Fruit fly (Drosophila melanogaster): ENCODE data around the gene PolA2.

Gene PolA2

DNA sequence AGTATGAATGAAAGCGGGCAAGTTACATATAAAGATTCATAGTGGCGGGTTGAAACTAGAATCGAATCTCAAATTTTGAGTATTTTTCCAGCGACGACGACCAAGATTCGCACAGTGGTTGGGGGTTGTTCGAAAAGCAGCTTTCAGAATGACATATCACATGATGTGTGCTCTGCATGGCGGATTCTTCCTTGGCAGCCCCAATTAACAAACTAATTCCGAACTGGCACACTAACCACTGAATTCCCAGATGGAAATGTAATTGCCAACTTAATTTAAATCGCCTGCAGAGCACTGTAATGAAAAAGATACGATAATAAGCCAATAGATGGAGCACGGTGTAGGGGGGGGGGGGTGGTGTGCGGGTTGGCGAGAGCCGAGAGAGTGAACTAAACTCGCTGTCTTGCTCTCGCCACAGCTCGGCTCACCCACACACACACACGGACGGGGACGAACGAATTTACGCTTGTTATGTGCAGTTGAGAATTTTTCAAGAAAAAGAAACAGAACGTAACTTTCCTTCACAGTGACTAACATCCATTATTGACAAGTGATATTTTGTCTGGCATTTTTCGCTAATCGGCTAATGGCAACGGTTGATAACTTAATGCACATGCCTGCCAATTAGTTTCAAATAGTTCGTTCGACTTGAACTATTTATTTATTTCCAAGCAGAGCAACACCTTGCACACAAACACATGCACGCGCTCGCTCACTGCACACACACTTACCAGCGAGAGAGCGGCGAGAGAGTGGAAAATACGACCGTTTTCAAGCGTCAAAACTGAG lies 42.3 kb downstream of the PolA2 start (continued):
- TF ChIP-seq CG10147 (GFP tag; optimal IDR thresholded peaks at IDR 0.05) (peak; percentile 89), CG4328 (GFP tag; optimal IDR thresholded peaks at IDR 0.05) (peak; percentile 68), CG1024 (GFP tag; IDR thresholded peaks at IDR 0.05) (peak; percentile 86), CG10979 (tag; optimal IDR thresholded peaks at IDR 0.05) (peak; percentile 91), CG4820 (GFP tag; optimal IDR thresholded peaks at IDR 0.05) (peak; percentile 90), Hr78 (GFP tag; optimal IDR thresholded peaks at IDR 0.05) (peak in 1 of 2 experiments; percentile 70), eyg (GFP tag; optimal IDR thresholded peaks at IDR 0.05) (peak; percentile 90), CG8478 (optimal IDR thresholded peaks at IDR 0.05) (peak; percentile 82), knrl (GFP tag; IDR thresholded peaks at IDR 0.05; ENCODE audit: partially characterized antibody) (peak; percentile 58; the same call in 2 of the 3 replicates), Six4 (GFP tag; optimal IDR thresholded peaks at IDR 0.05) (peak; percentile 92), CG2202 (tag; optimal IDR thresholded peaks at IDR 0.05) (peak; percentile 81), slp2 (GFP tag; optimal IDR thresholded peaks at IDR 0.05) (peak; percentile 92), exex (tag; optimal IDR thresholded peaks at IDR 0.05) (peak; percentile 86), phol (tag; optimal IDR thresholded peaks at IDR 0.05) (peak; percentile 91), zf30C (GFP tag; optimal IDR thresholded peaks at IDR 0.05) (no peak), ftz-f1 (GFP tag; optimal IDR thresholded peaks at IDR 0.05) (peak; percentile 43), fd3F (GFP tag; optimal IDR thresholded peaks at IDR 0.05) (peak; percentile 95), CG10565 (GFP tag; optimal IDR thresholded peaks at IDR 0.05) (peak; percentile 59), B-H1 (GFP tag; IDR thresholded peaks at IDR 0.05) (peak; percentile 95), CG6854 (GFP tag; optimal IDR thresholded peaks at IDR 0.05) (peak; percentile 90), emc (GFP tag; optimal IDR thresholded peaks at IDR 0.05) (peak; percentile 91), sens (GFP tag) (peak; percentile 98), Hmr (GFP tag; optimal IDR thresholded peaks at IDR 0.05) (peak; percentile 98), CG7963 (GFP tag; IDR thresholded peaks at IDR 0.05; ENCODE audit: partially characterized antibody) (peak; percentile 54; the same call in 1 of the 3 replicates), CG5180 (GFP tag; optimal IDR thresholded peaks at IDR 0.05) (peak; percentile 71), tgo (GFP tag; IDR thresholded peaks at IDR 0.05) (peak; percentile 97), dm (GFP tag; optimal IDR thresholded peaks at IDR 0.05) (peak; percentile 88), mam (GFP tag; optimal IDR thresholded peaks at IDR 0.05) (peak; percentile 96), sqz (GFP tag; optimal IDR thresholded peaks at IDR 0.05) (peak; percentile 75), dpn (GFP tag; optimal IDR thresholded peaks at IDR 0.05) (peak; percentile 92 to 98), CG7372 (GFP tag; IDR thresholded peaks at IDR 0.05) (peak; percentile 95), Xbp1 (GFP tag; optimal IDR thresholded peaks at IDR 0.05) (peak; percentile 95), HLH4C (GFP tag; IDR thresholded peaks at IDR 0.05; ENCODE audit: partially characterized antibody) (peak; percentile 62; the same call in 2 of the 3 replicates), CG12236 (GFP tag; optimal IDR thresholded peaks at IDR 0.05) (peak; percentile 82), CHES-1-like (GFP tag; optimal IDR thresholded peaks at IDR 0.05) (peak; percentile 95), CG3163 (GFP tag; optimal IDR thresholded peaks at IDR 0.05) (peak; percentile 83), CG15696 (tag; optimal IDR thresholded peaks at IDR 0.05) (peak; percentile 65), CG3065 (GFP tag; optimal IDR thresholded peaks at IDR 0.05) (peak; percentile 85), chinmo (GFP tag; IDR thresholded peaks at IDR 0.05; ENCODE audit: partially characterized antibody) (peak; percentile 88; the same call in 3 of the 4 replicates), cato (GFP tag; optimal IDR thresholded peaks at IDR 0.05; ENCODE audit: borderline replicate concordance) (peak; percentile 81), CG10431 (GFP tag; optimal IDR thresholded peaks at IDR 0.05) (peak; percentile 33), Myb (GFP tag; optimal IDR thresholded peaks at IDR 0.05) (peak; percentile 89), Lhr (GFP tag; optimal IDR thresholded peaks at IDR 0.05) (peak; percentile 66), sisA (GFP tag; IDR thresholded peaks at IDR 0.05) (peak; percentile 97), CG5953 (GFP tag; IDR thresholded peaks at IDR 0.05) (peak; percentile 96), abd-A (tag; optimal IDR thresholded peaks at IDR 0.05) (peak; percentile 88), Ptx1 (GFP tag; IDR thresholded peaks at IDR 0.05) (peak; percentile 97), CG10366 (GFP tag; IDR thresholded peaks at IDR 0.05) (peak; percentile 97)

Measured in whole organism, embryonic.